Fruit fly (Drosophila melanogaster) whole organism, embryonic: ENCODE measurements around the gene CG5188.
A peak's percentile ranks its signal among the peaks of the same experiment; 100 is the strongest.

Experiments
- Adf1 ChIP-seq: fragments of 200-800 bp; sonication (Bioruptor generic); IDR thresholded peaks from 2 replicates; pipeline ENCODE4 v1.3.6; 2022; ENCODE audit warnings: missing biosample characterization, missing genetic modification characterization
- BEAF-32 ChIP-seq: fragments of 200-800 bp; sonication (Bioruptor generic); optimal IDR thresholded peaks from 3 replicates; lab custom pipeline; 2017; ENCODE audit warnings: missing biosample characterization, missing genetic modification characterization, mild to moderate bottlenecking, moderate library complexity, missing genetic modification reagents
- BtbVII ChIP-seq: fragments of 200-800 bp; sonication (Bioruptor generic); optimal IDR thresholded peaks from 3 replicates; lab custom pipeline; 2017; ENCODE audit warnings: missing biosample characterization, mild to moderate bottlenecking, missing genetic modification characterization
- CG10543 ChIP-seq: fragments of 200-800 bp; sonication (Bioruptor generic); optimal IDR thresholded peaks from 3 replicates; lab custom pipeline; 2017; ENCODE audit warnings: missing biosample characterization, mild to moderate bottlenecking, missing genetic modification characterization, moderate library complexity
- CG11093 ChIP-seq: fragments of 200-800 bp; sonication (Bioruptor generic); IDR thresholded peaks from 3 replicates; pipeline ENCODE4 v1.3.6; 2022; ENCODE audit warnings: missing biosample characterization, missing genetic modification characterization
- CG12071 ChIP-seq: fragments of 200-800 bp; sonication (Bioruptor generic); optimal IDR thresholded peaks from 3 replicates; lab custom pipeline; 2018; ENCODE audit warnings: missing biosample characterization, mild to moderate bottlenecking, missing genetic modification characterization
- CG12769 ChIP-seq: fragments of 200-800 bp; sonication (Bioruptor generic); optimal IDR thresholded peaks from 2 replicates; lab custom pipeline; 2019; ENCODE audit warnings: missing biosample characterization, mild to moderate bottlenecking, missing genetic modification characterization, moderate library complexity
- CG13123 ChIP-seq: fragments of 200-800 bp; sonication (Bioruptor generic); optimal IDR thresholded peaks from 2 replicates; lab custom pipeline; 2016; ENCODE audit warnings: missing biosample characterization, missing genetic modification characterization
- CG13775 ChIP-seq: fragments of 200-800 bp; sonication (Bioruptor generic); optimal IDR thresholded peaks from 3 replicates; lab custom pipeline; 2017; ENCODE audit warnings: missing biosample characterization, mild to moderate bottlenecking, missing genetic modification characterization
- CG14965 ChIP-seq: fragments of 200-800 bp; sonication (Bioruptor generic); optimal IDR thresholded peaks from 2 replicates; lab custom pipeline; 2016; ENCODE audit warnings: missing biosample characterization, missing genetic modification characterization, borderline replicate concordance
- CG15011 ChIP-seq: fragments of 200-800 bp; sonication (Bioruptor generic); optimal IDR thresholded peaks from 3 replicates; lab custom pipeline; 2018; ENCODE audit warnings: missing biosample characterization, mild to moderate bottlenecking, missing genetic modification characterization
- CG1529 ChIP-seq: fragments of 200-800 bp; sonication (Bioruptor generic); optimal IDR thresholded peaks from 3 replicates; lab custom pipeline; 2018; ENCODE audit warnings: missing biosample characterization, missing genetic modification characterization
- CG1603 ChIP-seq: fragments of 200-800 bp; sonication (Bioruptor generic); optimal IDR thresholded peaks from 2 replicates; lab custom pipeline; 2019; ENCODE audit warnings: missing biosample characterization, mild to moderate bottlenecking, missing genetic modification characterization, moderate library complexity
- CG17568 ChIP-seq: fragments of 200-800 bp; sonication (Bioruptor generic); optimal IDR thresholded peaks from 2 replicates; lab custom pipeline; 2018; ENCODE audit warnings: missing biosample characterization, mild to moderate bottlenecking, missing genetic modification characterization, moderate library complexity
- CG1792 ChIP-seq: fragments of 200-800 bp; sonication (Bioruptor generic); optimal IDR thresholded peaks from 2 replicates; lab custom pipeline; 2016; ENCODE audit warnings: missing biosample characterization, missing genetic modification characterization
- CG2120 ChIP-seq: fragments of 200-800 bp; sonication (Bioruptor generic); optimal IDR thresholded peaks from 3 replicates; lab custom pipeline; 2016; ENCODE audit warnings: missing biosample characterization, missing genetic modification characterization
- CG2199 ChIP-seq: fragments of 200-800 bp; sonication (Bioruptor generic); IDR thresholded peaks from 3 replicates; pipeline ENCODE4 v1.3.6; 2022; ENCODE audit warnings: missing biosample characterization, missing genetic modification characterization
- CG2712 ChIP-seq: fragments of 200-800 bp; optimal IDR thresholded peaks from 3 replicates; lab custom pipeline; 2019; ENCODE audit warnings: missing biosample characterization, mild to moderate bottlenecking, missing genetic modification characterization, moderate library complexity
- CG30431 ChIP-seq: fragments of 200-800 bp; sonication (Bioruptor generic); optimal IDR thresholded peaks from 2 replicates; lab custom pipeline; 2017; ENCODE audit warnings: missing biosample characterization, missing genetic modification characterization
- CG31441 ChIP-seq: fragments of 200-800 bp; sonication (Bioruptor generic); IDR thresholded peaks from 2 replicates; pipeline ENCODE4 v1.3.6; 2022; ENCODE audit warnings: missing biosample characterization, missing genetic modification characterization
- CG32772 ChIP-seq: fragments of 200-800 bp; sonication (Bioruptor generic); IDR thresholded peaks from 2 replicates; pipeline ENCODE4 v1.3.6; 2022; ENCODE audit warnings: missing biosample characterization, missing genetic modification characterization
- CG33213 ChIP-seq: fragments of 200-800 bp; sonication (Bioruptor generic); optimal IDR thresholded peaks from 3 replicates; lab custom pipeline; 2016; ENCODE audit warnings: missing biosample characterization, missing genetic modification characterization
- CG34224 ChIP-seq: fragments of 200-800 bp; sonication (Bioruptor generic); IDR thresholded peaks from 3 replicates; pipeline ENCODE4 v1.3.6; 2022; ENCODE audit warnings: missing biosample characterization, missing genetic modification characterization; ENCODE audit not compliant: partially characterized antibody
- CG3838 ChIP-seq: fragments of 200-800 bp; sonication (Bioruptor generic); optimal IDR thresholded peaks from 3 replicates; lab custom pipeline; 2016; ENCODE audit warnings: missing biosample characterization, missing genetic modification characterization
- CG6254 ChIP-seq: fragments of 200-800 bp; sonication (Bioruptor generic); optimal IDR thresholded peaks from 3 replicates; lab custom pipeline; 2017; ENCODE audit warnings: mild to moderate bottlenecking, missing biosample characterization, missing genetic modification reagents, missing genetic modification characterization
- CG6791 ChIP-seq: fragments of 200-800 bp; sonication (Bioruptor generic); IDR thresholded peaks from 3 replicates; pipeline ENCODE4 v1.3.6; 2022; ENCODE audit warnings: missing biosample characterization, missing genetic modification characterization; ENCODE audit not compliant: partially characterized antibody
- CG7963 ChIP-seq: fragments of 200-800 bp; sonication (Bioruptor generic); IDR thresholded peaks from 3 replicates; pipeline ENCODE4 v1.3.6; 2022; ENCODE audit warnings: missing biosample characterization, missing genetic modification characterization; ENCODE audit not compliant: partially characterized antibody
- CG8359 ChIP-seq: fragments of 200-800 bp; sonication (Bioruptor generic); optimal IDR thresholded peaks from 2 replicates; lab custom pipeline; 2017; ENCODE audit warnings: missing biosample characterization, mild to moderate bottlenecking, missing genetic modification characterization, borderline replicate concordance
- CG9797 ChIP-seq: fragments of 200-800 bp; sonication (Bioruptor generic); optimal IDR thresholded peaks from 3 replicates; lab custom pipeline; 2018; ENCODE audit warnings: missing biosample characterization, mild to moderate bottlenecking, missing genetic modification characterization
- HLH54F ChIP-seq: fragments of 200-800 bp; sonication (Bioruptor generic); optimal IDR thresholded peaks from 3 replicates; lab custom pipeline; 2016; ENCODE audit warnings: missing biosample characterization, missing genetic modification characterization
- Jarid2 ChIP-seq: fragments of 200-800 bp; sonication (Bioruptor generic); optimal IDR thresholded peaks from 3 replicates; lab custom pipeline; 2017; ENCODE audit warnings: mild to moderate bottlenecking, missing biosample characterization, missing genetic modification reagents, missing genetic modification characterization
- MBD-R2 ChIP-seq: fragments of 200-800 bp; sonication (Bioruptor generic); IDR thresholded peaks from 2 replicates; pipeline ENCODE4 v1.3.6; 2022; ENCODE audit warnings: missing biosample characterization, missing genetic modification characterization
- NFAT ChIP-seq: fragments of 200-800 bp; sonication (Bioruptor generic); IDR thresholded peaks from 2 replicates; pipeline ENCODE4 v1.3.6; 2022; ENCODE audit warnings: missing biosample characterization, missing genetic modification characterization
- Sox102F ChIP-seq: fragments of 200-800 bp; sonication (Bioruptor generic); optimal IDR thresholded peaks from 2 replicates; lab custom pipeline; 2018; ENCODE audit warnings: missing biosample characterization, mild to moderate bottlenecking, missing genetic modification characterization, moderate library complexity
- aop ChIP-seq: fragments of 200-800 bp; sonication (Bioruptor generic); IDR thresholded peaks from 2 replicates; pipeline ENCODE4 v1.3.6; 2022; ENCODE audit warnings: missing biosample characterization, missing genetic modification characterization
- bbx ChIP-seq: fragments of 200-800 bp; sonication (Bioruptor generic); IDR thresholded peaks from 2 replicates; pipeline ENCODE4 v1.3.6; 2022; ENCODE audit warnings: missing biosample characterization, missing genetic modification characterization; ENCODE audit not compliant: partially characterized antibody
- bcd ChIP-seq: fragments of 200-800 bp; sonication (Bioruptor generic); optimal IDR thresholded peaks from 2 replicates; lab custom pipeline; 2017; ENCODE audit warnings: missing biosample characterization, mild to moderate bottlenecking, missing genetic modification characterization
- cato ChIP-seq: fragments of 200-800 bp; sonication (Bioruptor generic); optimal IDR thresholded peaks from 2 replicates; lab custom pipeline; 2016; ENCODE audit warnings: missing biosample characterization, missing genetic modification characterization, borderline replicate concordance
- cg ChIP-seq: fragments of 200-800 bp; sonication (Bioruptor generic); optimal IDR thresholded peaks from 3 replicates; lab custom pipeline; 2019; ENCODE audit warnings: missing biosample characterization, mild to moderate bottlenecking, missing genetic modification characterization, moderate library complexity
- dan ChIP-seq: fragments of 200-800 bp; sonication (Bioruptor generic); IDR thresholded peaks from 2 replicates; pipeline ENCODE4 v1.3.6; 2022; ENCODE audit warnings: missing biosample characterization, missing genetic modification characterization
- ems ChIP-seq: fragments of 200-800 bp; sonication (Bioruptor generic); optimal IDR thresholded peaks from 3 replicates; lab custom pipeline; 2016; ENCODE audit warnings: missing biosample characterization, missing genetic modification characterization
- eve ChIP-seq, 2 experiments: fragments of >200 bp; optimal IDR thresholded peaks; 2 replicates each; lab custom pipeline; 2017; ENCODE audit warnings: missing biosample characterization in 2 of 2, missing genetic modification characterization in 2 of 2
- gcm ChIP-seq: fragments of 200-800 bp; sonication (Bioruptor generic); optimal IDR thresholded peaks from 2 replicates; lab custom pipeline; 2019; ENCODE audit warnings: missing biosample characterization, mild to moderate bottlenecking, missing genetic modification characterization, moderate library complexity
- hb ChIP-seq: fragments of 200-800 bp; sonication (Bioruptor generic); IDR thresholded peaks from 3 replicates; pipeline ENCODE4 v1.3.6; 2022; ENCODE audit warnings: missing biosample characterization, missing genetic modification characterization; ENCODE audit not compliant: partially characterized antibody
- hkb ChIP-seq, 2 experiments: fragments of 200-800 bp in 1 of 2; fragments of >200 bp in 1 of 2; sonication (Bioruptor generic) in 1 of 2; IDR thresholded peaks in 1 of 2; optimal IDR thresholded peaks in 1 of 2; 2 replicates each; pipeline versions ENCODE4 v1.3.6 to Lab custom; 2017 to 2022; ENCODE audit warnings: missing biosample characterization in 1 of 2, missing genetic modification characterization in 1 of 2
- jigr1 ChIP-seq: fragments of 200-800 bp; sonication (Bioruptor generic); IDR thresholded peaks from 3 replicates; pipeline ENCODE4 v1.3.6; 2022; ENCODE audit warnings: missing biosample characterization, missing genetic modification characterization
- lab ChIP-seq: fragments of 200-800 bp; sonication (Bioruptor generic); optimal IDR thresholded peaks from 3 replicates; lab custom pipeline; 2017; ENCODE audit warnings: missing biosample characterization, missing genetic modification characterization, mild to moderate bottlenecking, moderate library complexity, missing genetic modification reagents
- sens-2 ChIP-seq: fragments of 200-800 bp; sonication (Bioruptor generic); IDR thresholded peaks from 2 replicates; pipeline ENCODE4 v1.3.6; 2022; ENCODE audit warnings: missing biosample characterization, missing genetic modification characterization
- wek ChIP-seq: fragments of 200-800 bp; sonication (Bioruptor generic); optimal IDR thresholded peaks from 3 replicates; lab custom pipeline; 2018; ENCODE audit warnings: missing biosample characterization, mild to moderate bottlenecking, missing genetic modification characterization, moderate library complexity

The CG5188 gene

dm6 chr2L:10466865-10467270 is 38.2 kb downstream of the CG5188 start (continued):
- TF ChIP-seq HLH54F = no peak
- TF ChIP-seq CG12071 (GFP tag; lab: Kevin White, UChicago) = peak; percentile 35
- peak; percentile 78 for TF ChIP-seq bcd (GFP tag; lab: Kevin White, UChicago)
- no peak for TF ChIP-seq BEAF-32 (GFP tag; lab: Kevin White, UChicago)
- TF ChIP-seq dan (GFP tag; lab: Robert Waterston, UW) = 0 out of 2 replicates have a peak, but pooled peaks have one; percentile 24
- TF ChIP-seq Jarid2 (GFP tag; lab: Kevin White, UChicago) = peak; percentile 43
- no peak; the same call in 1 of the 2 replicates for TF ChIP-seq CG32772 (GFP tag; lab: Robert Waterston, UW)
- TF ChIP-seq CG6254 (GFP tag; lab: Kevin White, UChicago) = peak; percentile 65
- no peak for TF ChIP-seq hb
- peak; percentile 67 for TF ChIP-seq CG1529 (GFP tag; lab: Kevin White, UChicago)
- peak; percentile 27 for TF ChIP-seq CG2120 (GFP tag; lab: Kevin White, UChicago)
- TF ChIP-seq CG15011 = no peak
- peak in 1 of 2 experiments; percentile 87 for TF ChIP-seq eve (GFP tag; optimal IDR thresholded peaks at IDR 0.05; lab: Kevin White, UChicago)
- no peak for TF ChIP-seq CG13123
- no peak for TF ChIP-seq CG3838
- peak; percentile 29 for TF ChIP-seq CG14965 (GFP tag; lab: Kevin White, UChicago)
- TF ChIP-seq MBD-R2 (GFP tag; lab: Robert Waterston, UW) = no peak
- TF ChIP-seq wek (GFP tag; lab: Kevin White, UChicago) = no peak
- peak; percentile 36 for TF ChIP-seq CG33213
- TF ChIP-seq sens-2 (GFP tag; lab: Robert Waterston, UW) = no peak
- no peak for TF ChIP-seq CG10543
- 0 out of 3 replicates have a peak, but pooled peaks have one; percentile 30 for TF ChIP-seq CG2199 (GFP tag; lab: Robert Waterston, UW)
- TF ChIP-seq CG8359 = peak; percentile 27
- peak; percentile 18 for TF ChIP-seq cato (GFP tag; lab: Kevin White, UChicago)
- TF ChIP-seq CG12769 (tag; lab: Kevin White, UChicago) = no peak
- TF ChIP-seq CG34224 (GFP tag; lab: Robert Waterston, UW) = no peak
- no peak for TF ChIP-seq cg
- no peak for TF ChIP-seq CG7963 (GFP tag; lab: Robert Waterston, UW)
- peak; percentile 62 for TF ChIP-seq CG13775
- TF ChIP-seq CG2712 (tag; lab: Kevin White, UChicago) = peak; percentile 86
- no peak for TF ChIP-seq CG17568 (GFP tag; lab: Kevin White, UChicago)
- peak; percentile 63; the same call in 1 of the 3 replicates for TF ChIP-seq CG11093
- TF ChIP-seq hkb (optimal IDR thresholded peaks at IDR 0.05; lab: Kevin White, UChicago) = no peak
- peak; percentile 28; the same call in 1 of the 2 replicates for TF ChIP-seq hkb (GFP tag; IDR thresholded peaks at IDR 0.05; lab: Robert Waterston, UW)
- TF ChIP-seq jigr1 (GFP tag; lab: Robert Waterston, UW) = 0 out of 3 replicates have a peak, but pooled peaks have one; percentile 46
- TF ChIP-seq ems (GFP tag; lab: Kevin White, UChicago) = peak; percentile 36
- TF ChIP-seq gcm (GFP tag; lab: Kevin White, UChicago) = no peak
- TF ChIP-seq lab (GFP tag; lab: Kevin White, UChicago) = peak; percentile 48
- TF ChIP-seq CG30431 (GFP tag; lab: Kevin White, UChicago) = peak; percentile 35
- TF ChIP-seq NFAT (GFP tag; lab: Robert Waterston, UW) = peak; percentile 14; the same call in 1 of the 2 replicates
- TF ChIP-seq BtbVII = peak; percentile 46
- no peak for TF ChIP-seq CG1603 (tag; lab: Kevin White, UChicago)
- TF ChIP-seq CG9797 (GFP tag; lab: Kevin White, UChicago) = no peak
- no peak for TF ChIP-seq Adf1 (GFP tag; lab: Robert Waterston, UW)
- peak; percentile 66 for TF ChIP-seq Sox102F (GFP tag; lab: Kevin White, UChicago)
- peak; percentile 78 for TF ChIP-seq CG31441
- no peak for TF ChIP-seq aop (GFP tag; lab: Robert Waterston, UW)
- TF ChIP-seq CG6791 (GFP tag; lab: Robert Waterston, UW) = no peak
- TF ChIP-seq bbx = no peak
- peak; percentile 37 for TF ChIP-seq CG1792 (GFP tag; lab: Kevin White, UChicago)
